Fruit fly (Drosophila melanogaster): Measurements from ENCODE around the gene Elp1.

Gene Elp1

DNA sequence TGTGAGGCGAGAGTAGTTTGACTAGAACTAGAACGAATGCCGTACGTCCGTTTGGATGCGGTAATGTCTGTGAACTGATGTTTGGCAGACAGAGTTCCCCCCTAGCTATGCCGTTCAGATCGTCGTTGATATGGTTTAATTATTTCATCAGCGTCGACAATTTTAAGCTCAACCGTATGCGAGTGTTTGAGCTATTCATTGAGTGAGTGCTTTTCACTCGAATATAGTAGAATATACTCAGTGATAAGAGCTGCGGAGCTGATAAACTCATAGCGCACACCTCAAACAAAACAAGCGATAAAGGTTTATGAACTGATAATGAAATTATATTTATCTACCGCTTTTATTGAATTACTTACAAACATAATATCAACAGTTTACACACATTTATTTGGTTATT lies 37.3 kb downstream of the Elp1 start, which contains the start of gene CG6834 (continued):
- no peak for TF ChIP-seq twi (tag; optimal IDR thresholded peaks at IDR 0.05)
- TF ChIP-seq fu2 (GFP tag; optimal IDR thresholded peaks at IDR 0.05): no peak
- TF ChIP-seq tna (GFP tag; IDR thresholded peaks at IDR 0.05; ENCODE audit: partially characterized antibody): no peak
- no peak for TF ChIP-seq gro (GFP tag; optimal IDR thresholded peaks at IDR 0.05)
- TF ChIP-seq CG17385 (GFP tag; optimal IDR thresholded peaks at IDR 0.05): no peak
- peak; percentile 33 for TF ChIP-seq sens (GFP tag)
- no peak for TF ChIP-seq crc (GFP tag; optimal IDR thresholded peaks at IDR 0.05)
- TF ChIP-seq stc (GFP tag; IDR thresholded peaks at IDR 0.05): no peak
- TF ChIP-seq gem (tag; optimal IDR thresholded peaks at IDR 0.05): no peak
- TF ChIP-seq pita (GFP tag; optimal IDR thresholded peaks at IDR 0.05): no peak
- no peak for TF ChIP-seq CG8944 (GFP tag; optimal IDR thresholded peaks at IDR 0.05)
- no peak for TF ChIP-seq CG4707 (GFP tag; optimal IDR thresholded peaks at IDR 0.05)
- TF ChIP-seq usp (GFP tag; optimal IDR thresholded peaks at IDR 0.05): no peak
- no peak for TF ChIP-seq grau (tag; optimal IDR thresholded peaks at IDR 0.05)
- TF ChIP-seq Sox102F (GFP tag; optimal IDR thresholded peaks at IDR 0.05): no peak
- TF ChIP-seq chif (GFP tag; optimal IDR thresholded peaks at IDR 0.05): no peak
- no peak for TF ChIP-seq CG6813 (GFP tag; optimal IDR thresholded peaks at IDR 0.05)
- TF ChIP-seq D19A (tag; optimal IDR thresholded peaks at IDR 0.05): no peak
- TF ChIP-seq wek (GFP tag; optimal IDR thresholded peaks at IDR 0.05): peak; percentile 46
- TF ChIP-seq Fer1 (GFP tag; optimal IDR thresholded peaks at IDR 0.05): peak; percentile 31
- TF ChIP-seq Dbx (GFP tag; IDR thresholded peaks at IDR 0.05): no peak
- TF ChIP-seq fd96Cb (tag; optimal IDR thresholded peaks at IDR 0.05): no peak
- TF ChIP-seq Hmr (GFP tag; optimal IDR thresholded peaks at IDR 0.05): no peak
- no peak for TF ChIP-seq CHES-1-like (GFP tag; optimal IDR thresholded peaks at IDR 0.05)
- no peak for TF ChIP-seq CG1602 (GFP tag; optimal IDR thresholded peaks at IDR 0.05)
- TF ChIP-seq CG32532 (GFP tag; IDR thresholded peaks at IDR 0.05): no peak
- TF ChIP-seq crp (GFP tag; optimal IDR thresholded peaks at IDR 0.05): no peak
- TF ChIP-seq CG9876 (GFP tag; optimal IDR thresholded peaks at IDR 0.05): no peak
- no peak for TF ChIP-seq btn (GFP tag; optimal IDR thresholded peaks at IDR 0.05)
- TF ChIP-seq CG13775 (GFP tag; optimal IDR thresholded peaks at IDR 0.05): no peak
- TF ChIP-seq mirr (GFP tag; optimal IDR thresholded peaks at IDR 0.05): peak; percentile 76
- no peak for TF ChIP-seq gcm2 (GFP tag; optimal IDR thresholded peaks at IDR 0.05)
- no peak for TF ChIP-seq tx (GFP tag; optimal IDR thresholded peaks at IDR 0.05)
- TF ChIP-seq Dek (tag; optimal IDR thresholded peaks at IDR 0.05): no peak
- peak; percentile 38 for TF ChIP-seq sd (tag; optimal IDR thresholded peaks at IDR 0.05)
- no peak for TF ChIP-seq ap (GFP tag; IDR thresholded peaks at IDR 0.05)
- no peak for TF ChIP-seq Bdp1 (GFP tag; optimal IDR thresholded peaks at IDR 0.05)
- peak; percentile 12 for TF ChIP-seq CG12071 (GFP tag; optimal IDR thresholded peaks at IDR 0.05)
- peak; percentile 74 for TF ChIP-seq CG34376 (GFP tag; optimal IDR thresholded peaks at IDR 0.05)
- no peak for TF ChIP-seq Awh (GFP tag; IDR thresholded peaks at IDR 0.05)
- TF ChIP-seq sna (GFP tag; IDR thresholded peaks at IDR 0.05; ENCODE audit: partially characterized antibody): no peak
- peak; percentile 9 for TF ChIP-seq CG7745 (tag; optimal IDR thresholded peaks at IDR 0.05)
- TF ChIP-seq eve (GFP tag; optimal IDR thresholded peaks at IDR 0.05): peak in 1 of 2 experiments; percentile 45
- no peak for TF ChIP-seq Rfx (GFP tag; IDR thresholded peaks at IDR 0.05)
- peak; percentile 78 for TF ChIP-seq grn (GFP tag; optimal IDR thresholded peaks at IDR 0.05)
- TF ChIP-seq CG9817 (tag; optimal IDR thresholded peaks at IDR 0.05): no peak
- no peak for TF ChIP-seq corto (GFP tag; optimal IDR thresholded peaks at IDR 0.05)
- no peak for TF ChIP-seq CG3281 (GFP tag; optimal IDR thresholded peaks at IDR 0.05)
- TF ChIP-seq kni (GFP tag; optimal IDR thresholded peaks at IDR 0.05): no peak
- TF ChIP-seq CG11560 (tag; IDR thresholded peaks at IDR 0.05): no peak
- no peak for TF ChIP-seq Hand (GFP tag; optimal IDR thresholded peaks at IDR 0.05)
- peak; percentile 12 for TF ChIP-seq CG17568 (GFP tag; optimal IDR thresholded peaks at IDR 0.05)
